Worm (Caenorhabditis elegans): ENCODE data around the gene unc-43.
"Not testable (repeated sequence)": the region's sequence is repeated elsewhere in the genome, so short reads cannot be mapped to it uniquely, and the experiment has no call there.

unc-43 gene

DNA sequence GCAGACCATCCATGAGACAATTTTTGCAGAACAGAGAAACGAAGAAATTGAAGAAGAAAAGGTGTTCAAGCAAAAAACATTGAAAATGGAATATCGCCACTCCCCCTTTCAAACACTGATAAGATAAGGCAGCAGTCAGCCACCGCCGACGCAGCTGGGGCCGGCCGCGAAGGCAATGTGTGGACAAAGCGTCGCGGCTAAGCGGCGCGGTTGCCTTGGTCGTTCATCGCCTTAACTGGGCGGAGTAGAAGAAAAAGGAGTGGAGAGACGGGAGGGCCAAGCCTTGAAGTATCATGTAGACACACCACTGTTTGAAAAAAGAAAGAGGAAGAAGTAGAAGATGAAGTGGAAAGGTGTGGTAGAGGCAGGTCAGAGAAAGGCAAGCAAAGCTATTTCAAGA, 19.1 kb downstream of the unc-43 start (continued):
- peak; percentile 0 for TF ChIP-seq swsn-7 (tag; optimal IDR thresholded peaks at IDR 0.05)
- TF ChIP-seq elt-3 (tag; optimal IDR thresholded peaks at IDR 0.05): peak; percentile 62 to 89 (median 72)
- TF ChIP-seq C16A3.4 (tag; optimal IDR thresholded peaks at IDR 0.05): no peak
- TF ChIP-seq nhr-47 (tag; optimal IDR thresholded peaks at IDR 0.05): peak; percentile 9
- TF ChIP-seq grh-1 (GFP tag; IDR thresholded peaks at IDR 0.05): no peak
- no peak for TF ChIP-seq isw-1 (GFP tag; IDR thresholded peaks at IDR 0.05)
- no peak for TF ChIP-seq tbx-2 (tag; optimal IDR thresholded peaks at IDR 0.05)
- TF ChIP-seq ceh-82 (tag; optimal IDR thresholded peaks at IDR 0.05): peak in 1 of 3 experiments; percentile 25
- TF ChIP-seq vab-15 (tag; optimal IDR thresholded peaks at IDR 0.05): no peak
- TF ChIP-seq fkh-8 (tag; optimal IDR thresholded peaks at IDR 0.05): peak; percentile 53
- TF ChIP-seq Y116A8C.19 (tag; optimal IDR thresholded peaks at IDR 0.05; ENCODE audit: borderline replicate concordance): no peak
- TF ChIP-seq ceh-63 (GFP tag; optimal IDR thresholded peaks at IDR 0.05): no peak
- no peak for TF ChIP-seq jun-1 (tag; optimal IDR thresholded peaks at IDR 0.05)
- TF ChIP-seq nhr-12 (tag; optimal IDR thresholded peaks at IDR 0.05): no peak
- no peak for TF ChIP-seq unc-98 (GFP tag; IDR thresholded peaks at IDR 0.05)
- peak; percentile 26 for TF ChIP-seq nhr-85 (tag)
- TF ChIP-seq nhr-11 (tag; optimal IDR thresholded peaks at IDR 0.05): no peak
- TF ChIP-seq ces-1 (GFP tag; optimal IDR thresholded peaks at IDR 0.05): no peak
- peak; percentile 66 for TF ChIP-seq lin-14 (GFP tag; optimal IDR thresholded peaks at IDR 0.05)

- not testable (repeated sequence) for TF ChIP-seq hlh-4 (tag; optimal IDR thresholded peaks at IDR 0.05); rnt-1 (tag; optimal IDR thresholded peaks at IDR 0.05); nhr-85 (tag)
Measured at ce11 chrIV:10322650-10323049, 27.4 kb downstream of the unc-43 start, which contains the start of gene R09E10.1. Gene R09E10.1, minus strand, starts transcription at chrIV:10322750.

DNA sequence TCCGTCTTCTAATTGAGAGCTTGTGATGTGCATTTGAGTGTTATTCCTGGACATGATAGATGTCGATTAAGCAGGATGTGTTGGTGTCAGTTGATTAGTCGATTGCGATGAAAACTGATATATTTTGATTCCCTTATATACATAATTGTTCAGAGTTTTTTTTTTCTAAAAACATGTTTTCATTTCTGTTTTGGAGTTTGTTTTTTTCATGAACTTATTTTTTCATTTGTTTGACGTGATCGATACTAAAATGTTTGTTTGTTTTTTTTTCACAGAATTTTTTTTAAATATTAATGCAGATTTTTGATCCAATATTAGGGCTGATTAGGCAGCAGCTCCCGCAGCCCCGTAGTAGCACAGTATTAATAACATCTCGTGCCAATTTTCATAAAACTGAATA, 31.8 kb downstream of the unc-43 start, which contains the start of gene R09E10.2:
Gene R09E10.2 (minus strand): TSS at position 101 of the 400 bp plus-strand sequence.
- TF ChIP-seq mab-9 (GFP tag; IDR thresholded peaks at IDR 0.05): no peak
- TF ChIP-seq ceh-8 (GFP tag; optimal IDR thresholded peaks at IDR 0.05): no peak
- no peak for TF ChIP-seq unc-98 (GFP tag; IDR thresholded peaks at IDR 0.05)
- TF ChIP-seq ceh-88 (GFP tag; IDR thresholded peaks at IDR 0.05): no peak
- TF ChIP-seq elt-3 (tag; optimal IDR thresholded peaks at IDR 0.05): no peak
- TF ChIP-seq ceh-90 (tag; optimal IDR thresholded peaks at IDR 0.05): no peak
- TF ChIP-seq ztf-11 (tag; optimal IDR thresholded peaks at IDR 0.05): no peak
- no peak for TF ChIP-seq isw-1 (GFP tag; IDR thresholded peaks at IDR 0.05)
- TF ChIP-seq aha-1 (tag; optimal IDR thresholded peaks at IDR 0.05): no peak
- TF ChIP-seq nhr-20 (tag; optimal IDR thresholded peaks at IDR 0.05): no peak
- no peak for TF ChIP-seq fos-1 (tag; optimal IDR thresholded peaks at IDR 0.05)
- no peak for TF ChIP-seq pag-3 (tag; optimal IDR thresholded peaks at IDR 0.05; ENCODE audit: borderline replicate concordance, insufficient read depth)
- TF ChIP-seq efl-1 (optimal IDR thresholded peaks at IDR 0.05): no peak
- TF ChIP-seq efl-1 (GFP tag; optimal IDR thresholded peaks at IDR 0.05 in 1 of 2): no peak

DNA sequence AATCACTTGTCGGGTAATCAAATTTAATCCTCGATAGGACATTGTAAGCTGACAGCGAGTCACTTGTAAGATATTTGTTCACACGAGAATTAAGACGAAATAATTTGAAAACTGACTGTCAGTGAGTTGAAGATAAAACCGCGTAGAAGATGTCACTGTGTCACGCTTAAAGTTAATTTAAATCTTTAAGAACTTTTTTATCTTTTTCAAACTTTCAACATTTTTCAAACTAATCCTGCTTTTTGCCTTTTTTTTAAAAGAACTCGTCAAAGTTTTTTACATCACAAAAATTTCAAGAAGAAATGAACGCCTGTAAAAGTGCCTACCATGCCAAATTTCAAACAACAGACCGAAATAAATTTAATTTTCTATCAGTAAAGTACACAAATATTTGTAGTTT, 36.5 kb downstream of the unc-43 start, which contains the start of gene acs-18:
Gene acs-18 (minus strand): TSS at position 101 of the 400 bp plus-strand sequence.
- no peak for TF ChIP-seq lin-13 (GFP tag; optimal IDR thresholded peaks at IDR 0.05)
- no peak for TF ChIP-seq blmp-1 (tag; optimal IDR thresholded peaks at IDR 0.05)
- TF ChIP-seq nhr-20 (tag; optimal IDR thresholded peaks at IDR 0.05): no peak

DNA sequence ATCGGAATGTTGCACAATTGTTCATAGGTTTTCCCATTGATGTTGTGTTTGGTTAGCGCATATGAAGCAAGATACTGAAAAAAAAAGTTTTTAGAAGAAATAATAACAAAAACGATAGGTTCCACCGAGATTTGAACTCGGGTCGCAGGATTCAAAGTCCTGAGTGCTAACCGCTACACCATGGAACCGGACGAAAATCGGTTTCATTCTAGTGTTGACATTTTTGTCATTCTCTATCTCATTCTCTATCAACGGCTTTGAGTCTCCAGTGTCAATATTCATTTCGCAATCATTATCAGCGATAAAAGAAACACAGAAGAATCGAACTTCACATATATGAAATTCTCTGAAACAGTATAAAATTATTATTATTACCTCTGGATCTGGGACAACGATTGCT, 38.9 kb downstream of the unc-43 start:
- no peak for TF ChIP-seq ama-1 (optimal IDR thresholded peaks at IDR 0.05)
- TF ChIP-seq efl-1 (optimal IDR thresholded peaks at IDR 0.05): no peak
- peak in 1 of 2 experiments; percentile 67 for TF ChIP-seq efl-1 (GFP tag; optimal IDR thresholded peaks at IDR 0.05 in 1 of 2)
